Worm (Caenorhabditis elegans) whole organism, L3 larva: ENCODE data around the gene mig-39.

Source experiments
- ama-1 ChIP-seq: fragments of 150-350 bp; optimal IDR thresholded peaks from 2 replicates; lab custom pipeline; 2018
- ceh-28 ChIP-seq: fragments of 150-350 bp; optimal IDR thresholded peaks from 2 replicates; lab custom pipeline; 2014; ENCODE audit warnings: missing biosample characterization, missing genetic modification reagents, missing genetic modification characterization
- elt-2 ChIP-seq: sonication (generic microtip); optimal IDR thresholded peaks from 2 replicates; lab custom pipeline; 2016; ENCODE audit warnings: missing genetic modification reagents, mild to moderate bottlenecking, missing genetic modification characterization, missing compliant biosample characterization
- fkh-10 ChIP-seq: sonication (generic microtip); optimal IDR thresholded peaks from 2 replicates; lab custom pipeline; 2017; ENCODE audit warnings: missing biosample characterization, missing genetic modification reagents, missing genetic modification characterization
- lin-15B ChIP-seq: fragments of 150-350 bp; optimal IDR thresholded peaks from 2 replicates; lab custom pipeline; 2014; ENCODE audit warnings: missing biosample characterization, missing genetic modification characterization
- lin-39 ChIP-seq: fragments of 150-350 bp; optimal IDR thresholded peaks from 2 replicates; lab custom pipeline; 2018; ENCODE audit warnings: missing biosample characterization, missing genetic modification reagents, missing genetic modification characterization
- nfya-1 ChIP-seq: sonication (generic microtip); optimal IDR thresholded peaks from 2 replicates; lab custom pipeline; 2017; ENCODE audit warnings: missing genetic modification characterization, mild to moderate bottlenecking, missing compliant biosample characterization, antibody characterized with exemption, moderate library complexity; ENCODE audit not compliant: insufficient read depth
- nhr-77 ChIP-seq: fragments of 150-350 bp; optimal IDR thresholded peaks from 2 replicates; lab custom pipeline; 2014; ENCODE audit warnings: missing biosample characterization, missing genetic modification characterization
- snpc-4 ChIP-seq: fragments of 150-350 bp; optimal IDR thresholded peaks from 2 replicates; lab custom pipeline; 2014; ENCODE audit warnings: missing biosample characterization, missing genetic modification characterization
- zag-1 ChIP-seq: fragments of 150-350 bp; optimal IDR thresholded peaks from 2 replicates; lab custom pipeline; 2014; ENCODE audit warnings: missing biosample characterization, missing genetic modification characterization
- ztf-11 ChIP-seq: fragments of 150-350 bp; optimal IDR thresholded peaks from 2 replicates; lab custom pipeline; 2014; ENCODE audit warnings: missing biosample characterization, missing genetic modification characterization
- ztf-4 ChIP-seq: fragments of 150-350 bp; optimal IDR thresholded peaks from 2 replicates; lab custom pipeline; 2014; ENCODE audit warnings: missing biosample characterization, missing genetic modification characterization

ce11 chrIII:8450494-8450893 is 16.3 kb upstream of the mig-39 start:
- TF ChIP-seq zag-1 (tag; lab: Kevin White, UChicago) (no peak), lin-15B (no peak), ceh-28 (tag; lab: Kevin White, UChicago) (no peak), elt-2 (tag; lab: Kevin White, UChicago) (no peak), ztf-11 (tag; lab: Kevin White, UChicago) (no peak), snpc-4 (tag; lab: Kevin White, UChicago) (no peak), ama-1 (lab: Kevin White, UChicago) (no peak), fkh-10 (no peak), ztf-4 (tag; lab: Kevin White, UChicago) (no peak), lin-39 (tag; lab: Kevin White, UChicago) (peak; percentile 57), nfya-1 (tag; lab: Kevin White, UChicago) (no peak), nhr-77 (tag; lab: Kevin White, UChicago) (no peak)
